Fruit fly (Drosophila melanogaster): ENCODE results near the gene ppk27.

The ppk27 gene

dm6 chr3L:3771406-3771935 lies 16.5 kb upstream of the ppk27 start (continued):
- peak; percentile 18 for TF ChIP-seq CG7987 (GFP tag; optimal IDR thresholded peaks at IDR 0.05)
- no peak for TF ChIP-seq hkb (optimal IDR thresholded peaks at IDR 0.05)
- TF ChIP-seq hkb (GFP tag; IDR thresholded peaks at IDR 0.05) = peak; percentile 92
- peak; percentile 2 for TF ChIP-seq Dip3 (GFP tag; optimal IDR thresholded peaks at IDR 0.05)
- TF ChIP-seq insv (GFP tag; optimal IDR thresholded peaks at IDR 0.05) = no peak
- peak; percentile 81; the same call in 2 of the 3 replicates for TF ChIP-seq CG34422 (GFP tag; IDR thresholded peaks at IDR 0.05)
- TF ChIP-seq MESR4 (GFP tag; optimal IDR thresholded peaks at IDR 0.05) = no peak
- TF ChIP-seq CG14441 (GFP tag; IDR thresholded peaks at IDR 0.05) = peak; percentile 79
- peak; percentile 23 for TF ChIP-seq CG16815 (GFP tag; optimal IDR thresholded peaks at IDR 0.05)
- TF ChIP-seq ro (GFP tag; IDR thresholded peaks at IDR 0.05) = peak; percentile 52; the same call in 1 of the 2 replicates
- no peak for TF ChIP-seq bigmax (GFP tag; optimal IDR thresholded peaks at IDR 0.05)
- no peak for TF ChIP-seq cato (GFP tag; optimal IDR thresholded peaks at IDR 0.05; ENCODE audit: borderline replicate concordance)
- no peak for TF ChIP-seq Lim3 (GFP tag; IDR thresholded peaks at IDR 0.05)
- TF ChIP-seq CG9817 (tag; optimal IDR thresholded peaks at IDR 0.05) = peak; percentile 78
- TF ChIP-seq CG1529 (GFP tag; optimal IDR thresholded peaks at IDR 0.05) = no peak
- TF ChIP-seq hbn (GFP tag; IDR thresholded peaks at IDR 0.05; ENCODE audit: partially characterized antibody) = no peak
- peak; percentile 29 for TF ChIP-seq kah (GFP tag; optimal IDR thresholded peaks at IDR 0.05)
- TF ChIP-seq CG12236 (GFP tag; optimal IDR thresholded peaks at IDR 0.05) = no peak
- TF ChIP-seq nerfin-1 (tag; optimal IDR thresholded peaks at IDR 0.05) = peak; percentile 6
- peak; percentile 61 for TF ChIP-seq CG8388 (GFP tag; optimal IDR thresholded peaks at IDR 0.05)
- no peak for TF ChIP-seq CG4328 (GFP tag; optimal IDR thresholded peaks at IDR 0.05)
- TF ChIP-seq CG31365 (tag; optimal IDR thresholded peaks at IDR 0.05) = no peak
- no peak for TF ChIP-seq crol (GFP tag; IDR thresholded peaks at IDR 0.05)
- peak; percentile 82 for TF ChIP-seq CG11504 (tag; optimal IDR thresholded peaks at IDR 0.05)
- TF ChIP-seq CG14710 (tag; optimal IDR thresholded peaks at IDR 0.05) = no peak
- peak; percentile 19 for TF ChIP-seq kay (GFP tag; optimal IDR thresholded peaks at IDR 0.05)
- no peak for TF ChIP-seq CG33213 (GFP tag; optimal IDR thresholded peaks at IDR 0.05)
- TF ChIP-seq gfzf (GFP tag; optimal IDR thresholded peaks at IDR 0.05) = no peak
- no peak for TF ChIP-seq trem (tag; optimal IDR thresholded peaks at IDR 0.05)
- no peak for TF ChIP-seq zen2 (GFP tag; IDR thresholded peaks at IDR 0.05; ENCODE audit: partially characterized antibody)
- TF ChIP-seq twi (tag; optimal IDR thresholded peaks at IDR 0.05) = peak; percentile 45
- TF ChIP-seq D (optimal IDR thresholded peaks at IDR 0.05) = no peak
- TF ChIP-seq D (GFP tag; optimal IDR thresholded peaks at IDR 0.05) = no peak
- no peak for TF ChIP-seq Mad (GFP tag; optimal IDR thresholded peaks at IDR 0.05)
- TF ChIP-seq cwo (GFP tag; optimal IDR thresholded peaks at IDR 0.05) = no peak
- TF ChIP-seq Nf-YA (GFP tag; IDR thresholded peaks at IDR 0.05) = peak; percentile 84
- no peak for TF ChIP-seq HLH4C (GFP tag; IDR thresholded peaks at IDR 0.05; ENCODE audit: partially characterized antibody)
- TF ChIP-seq tll (GFP tag; optimal IDR thresholded peaks at IDR 0.05) = no peak
- TF ChIP-seq Mrtf (GFP tag; IDR thresholded peaks at IDR 0.05) = peak; percentile 74; the same call in 1 of the 3 replicates
- TF ChIP-seq CG15269 (tag; optimal IDR thresholded peaks at IDR 0.05) = peak; percentile 93
- no peak for TF ChIP-seq Opbp (GFP tag; IDR thresholded peaks at IDR 0.05; ENCODE audit: partially characterized antibody)
- TF ChIP-seq CG11723 (GFP tag; optimal IDR thresholded peaks at IDR 0.05) = peak; percentile 16
- no peak for TF ChIP-seq Stat92E (GFP tag; optimal IDR thresholded peaks at IDR 0.05)
- no peak for TF ChIP-seq en (GFP tag; optimal IDR thresholded peaks at IDR 0.05)
- peak; percentile 82 for TF ChIP-seq Dek (tag; optimal IDR thresholded peaks at IDR 0.05)
- TF ChIP-seq fd3F (GFP tag; optimal IDR thresholded peaks at IDR 0.05) = peak; percentile 89
- TF ChIP-seq caup (GFP tag; optimal IDR thresholded peaks at IDR 0.05; ENCODE audit: severe bottlenecking) = peak; percentile 74
- peak; percentile 83 for TF ChIP-seq CG7839 (tag; optimal IDR thresholded peaks at IDR 0.05)
- TF ChIP-seq CG1792 (GFP tag; optimal IDR thresholded peaks at IDR 0.05) = no peak
